Fruit fly (Drosophila melanogaster) whole organism, prepupa: ENCODE results near the gene CG15528.

Experiments used
- Blimp-1 ChIP-seq: fragments of 200-800 bp; sonication (Bioruptor generic); optimal IDR thresholded peaks from 3 replicates; lab custom pipeline; 2017; ENCODE audit warnings: missing biosample characterization, missing genetic modification characterization, mild to moderate bottlenecking, moderate library complexity, missing genetic modification reagents
- CG10631 ChIP-seq: fragments of 200-800 bp; sonication (Bioruptor generic); optimal IDR thresholded peaks from 2 replicates; lab custom pipeline; 2016; ENCODE audit warnings: missing biosample characterization, missing genetic modification characterization
- CG10669 ChIP-seq: fragments of 200-800 bp; sonication (Bioruptor generic); optimal IDR thresholded peaks from 3 replicates; lab custom pipeline; 2018; ENCODE audit warnings: missing biosample characterization, mild to moderate bottlenecking, missing genetic modification characterization, moderate library complexity
- CG11762 ChIP-seq: fragments of 200-800 bp; sonication (Bioruptor generic); optimal IDR thresholded peaks from 3 replicates; lab custom pipeline; 2016; ENCODE audit warnings: missing biosample characterization, missing genetic modification characterization; ENCODE audit not compliant: insufficient read depth
- CG11902 ChIP-seq: fragments of 200-800 bp; sonication (Bioruptor generic); optimal IDR thresholded peaks from 3 replicates; lab custom pipeline; 2016; ENCODE audit warnings: missing biosample characterization, missing genetic modification characterization
- CG15336 ChIP-seq: fragments of 200-800 bp; sonication (Bioruptor generic); IDR thresholded peaks from 2 replicates; pipeline ENCODE4 v1.3.6; 2022; ENCODE audit warnings: missing biosample characterization, missing genetic modification characterization
- CG1621 ChIP-seq: fragments of 200-800 bp; sonication (Bioruptor generic); optimal IDR thresholded peaks from 3 replicates; lab custom pipeline; 2018; ENCODE audit warnings: missing biosample characterization, mild to moderate bottlenecking, missing genetic modification characterization
- CG16779 ChIP-seq: fragments of 200-800 bp; sonication (Bioruptor generic); optimal IDR thresholded peaks from 3 replicates; lab custom pipeline; 2017; ENCODE audit warnings: missing biosample characterization, mild to moderate bottlenecking, missing genetic modification characterization
- CG3032 ChIP-seq: fragments of 200-800 bp; optimal IDR thresholded peaks from 2 replicates; lab custom pipeline; 2019; ENCODE audit warnings: missing biosample characterization, mild to moderate bottlenecking, missing genetic modification characterization, moderate library complexity
- CG32006 ChIP-seq: fragments of 200-800 bp; sonication (Bioruptor generic); optimal IDR thresholded peaks from 3 replicates; lab custom pipeline; 2017; ENCODE audit warnings: missing biosample characterization, mild to moderate bottlenecking, missing genetic modification characterization
- CG34406 ChIP-seq: fragments of 200-800 bp; sonication (Bioruptor generic); optimal IDR thresholded peaks from 3 replicates; lab custom pipeline; 2016; ENCODE audit warnings: missing biosample characterization, missing genetic modification characterization
- CG3919 ChIP-seq: fragments of 200-800 bp; sonication (Bioruptor generic); optimal IDR thresholded peaks from 3 replicates; lab custom pipeline; 2016; ENCODE audit warnings: missing biosample characterization, missing genetic modification characterization
- CG4318 ChIP-seq: fragments of 200-800 bp; sonication (Bioruptor generic); optimal IDR thresholded peaks from 3 replicates; lab custom pipeline; 2017; ENCODE audit warnings: missing biosample characterization, mild to moderate bottlenecking, missing genetic modification characterization
- CG6163 ChIP-seq: fragments of 200-800 bp; sonication (Bioruptor generic); IDR thresholded peaks from 3 replicates; pipeline ENCODE4 v1.3.6; 2022; ENCODE audit warnings: missing biosample characterization, missing genetic modification characterization
- CG6792 ChIP-seq: fragments of 200-800 bp; sonication (Bioruptor generic); optimal IDR thresholded peaks from 3 replicates; lab custom pipeline; 2016; ENCODE audit warnings: missing biosample characterization, missing genetic modification characterization
- CG6808 ChIP-seq: fragments of 200-800 bp; sonication (Bioruptor generic); optimal IDR thresholded peaks from 3 replicates; lab custom pipeline; 2017; ENCODE audit warnings: missing biosample characterization, missing genetic modification characterization, mild to moderate bottlenecking, moderate library complexity, missing genetic modification reagents
- CG6854 ChIP-seq: fragments of 200-800 bp; sonication (Bioruptor generic); optimal IDR thresholded peaks from 2 replicates; lab custom pipeline; 2017; ENCODE audit warnings: missing biosample characterization, mild to moderate bottlenecking, missing genetic modification characterization
- CG7368 ChIP-seq: fragments of 200-800 bp; sonication (Bioruptor generic); optimal IDR thresholded peaks from 3 replicates; lab custom pipeline; 2016; ENCODE audit warnings: missing biosample characterization, missing genetic modification characterization
- CG8319 ChIP-seq: fragments of 200-800 bp; sonication (Bioruptor generic); optimal IDR thresholded peaks from 3 replicates; lab custom pipeline; 2016; ENCODE audit warnings: missing biosample characterization, missing genetic modification characterization
- CG8632 ChIP-seq: fragments of 200-800 bp; sonication (Bioruptor generic); optimal IDR thresholded peaks from 3 replicates; lab custom pipeline; 2016; ENCODE audit warnings: missing biosample characterization, missing genetic modification characterization
- CG9139 ChIP-seq: fragments of 200-800 bp; sonication (Bioruptor generic); optimal IDR thresholded peaks from 3 replicates; lab custom pipeline; 2017; ENCODE audit warnings: missing biosample characterization, mild to moderate bottlenecking, missing genetic modification characterization
- Eip75B ChIP-seq: fragments of 200-800 bp; sonication (Bioruptor generic); optimal IDR thresholded peaks from 3 replicates; lab custom pipeline; 2016; ENCODE audit warnings: missing biosample characterization, missing genetic modification characterization
- Eip93F ChIP-seq: fragments of 200-800 bp; sonication (Bioruptor generic); optimal IDR thresholded peaks from 2 replicates; lab custom pipeline; 2016; ENCODE audit warnings: missing biosample characterization, mild to moderate bottlenecking, missing genetic modification characterization
- Ets96B ChIP-seq: fragments of 200-800 bp; optimal IDR thresholded peaks from 2 replicates; lab custom pipeline; 2019; ENCODE audit warnings: missing biosample characterization, mild to moderate bottlenecking, missing genetic modification characterization, moderate library complexity
- Gug ChIP-seq: fragments of 200-800 bp; sonication (Bioruptor generic); IDR thresholded peaks from 2 replicates; pipeline ENCODE4 v1.3.6; 2022; ENCODE audit warnings: missing biosample characterization, missing genetic modification characterization
- Hr38 ChIP-seq: sonication (Bioruptor generic); optimal IDR thresholded peaks from 2 replicates; lab custom pipeline; 2016; ENCODE audit warnings: missing biosample characterization, missing genetic modification characterization
- Hr39 ChIP-seq: fragments of 200-800 bp; sonication (Bioruptor generic); optimal IDR thresholded peaks from 2 replicates; lab custom pipeline; 2016; ENCODE audit warnings: missing biosample characterization, missing genetic modification characterization
- Lpt ChIP-seq: fragments of 200-800 bp; sonication (Bioruptor generic); optimal IDR thresholded peaks from 3 replicates; lab custom pipeline; 2016; ENCODE audit warnings: missing biosample characterization, missing genetic modification characterization
- OdsH ChIP-seq: fragments of 200-800 bp; sonication (Bioruptor generic); optimal IDR thresholded peaks from 3 replicates; lab custom pipeline; 2016; ENCODE audit warnings: missing biosample characterization, missing genetic modification characterization
- Sox102F ChIP-seq: fragments of 200-800 bp; sonication (Bioruptor generic); optimal IDR thresholded peaks from 2 replicates; lab custom pipeline; 2016; ENCODE audit warnings: missing biosample characterization, mild to moderate bottlenecking, missing genetic modification characterization
- Sox14 ChIP-seq: fragments of 200-800 bp; sonication (Bioruptor generic); optimal IDR thresholded peaks from 3 replicates; lab custom pipeline; 2016; ENCODE audit warnings: missing biosample characterization, missing genetic modification characterization
- achi ChIP-seq: fragments of 200-800 bp; sonication (Bioruptor generic); optimal IDR thresholded peaks from 3 replicates; lab custom pipeline; 2016; ENCODE audit warnings: missing biosample characterization, missing genetic modification characterization
- acj6 ChIP-seq: fragments of 200-800 bp; sonication (Bioruptor generic); optimal IDR thresholded peaks from 3 replicates; lab custom pipeline; 2016; ENCODE audit warnings: missing biosample characterization, missing genetic modification characterization
- cyc ChIP-seq: fragments of 200-800 bp; sonication (Bioruptor generic); optimal IDR thresholded peaks from 3 replicates; lab custom pipeline; 2016; ENCODE audit warnings: missing biosample characterization, missing genetic modification characterization
- dsx ChIP-seq: fragments of 200-800 bp; optimal IDR thresholded peaks from 3 replicates; lab custom pipeline; 2019; ENCODE audit warnings: missing biosample characterization, mild to moderate bottlenecking, missing genetic modification characterization, moderate library complexity; ENCODE audit not compliant: poor library complexity, severe bottlenecking
- eg ChIP-seq: fragments of 200-800 bp; sonication (Bioruptor generic); IDR thresholded peaks from 3 replicates; pipeline ENCODE4 v1.3.6; 2022; ENCODE audit warnings: missing biosample characterization, missing genetic modification characterization
- fd85E ChIP-seq: fragments of 200-800 bp; sonication (Bioruptor generic); optimal IDR thresholded peaks from 3 replicates; lab custom pipeline; 2016; ENCODE audit warnings: missing biosample characterization, missing genetic modification characterization
- fkh ChIP-seq: fragments of 200-800 bp; sonication (Bioruptor generic); optimal IDR thresholded peaks from 3 replicates; lab custom pipeline; 2017; ENCODE audit warnings: missing biosample characterization, mild to moderate bottlenecking, missing genetic modification characterization, moderate library complexity
- lz ChIP-seq: fragments of 200-800 bp; sonication (Bioruptor generic); optimal IDR thresholded peaks from 3 replicates; lab custom pipeline; 2016; ENCODE audit warnings: missing biosample characterization, missing genetic modification characterization
- net ChIP-seq: fragments of 200-800 bp; sonication (Bioruptor generic); optimal IDR thresholded peaks from 3 replicates; lab custom pipeline; 2016; ENCODE audit warnings: missing biosample characterization, missing genetic modification characterization
- salr ChIP-seq, 2 experiments: fragments of 200-800 bp; sonication (Bioruptor generic); optimal IDR thresholded peaks; 3 replicates each; lab custom pipeline; 2016 to 2018; ENCODE audit warnings: missing biosample characterization in 2 of 2, missing genetic modification characterization in 2 of 2, mild to moderate bottlenecking in 1 of 2
- spab ChIP-seq: fragments of 200-800 bp; sonication (Bioruptor generic); optimal IDR thresholded peaks from 2 replicates; lab custom pipeline; 2017; ENCODE audit warnings: missing biosample characterization, mild to moderate bottlenecking, missing genetic modification characterization, missing genetic modification reagents
- ss ChIP-seq, 2 experiments: fragments of 200-800 bp; sonication (Bioruptor generic); optimal IDR thresholded peaks; 2 replicates in 1 of 2; 3 replicates in 1 of 2; lab custom pipeline; 2017 to 2018; ENCODE audit warnings: mild to moderate bottlenecking in 2 of 2, missing biosample characterization in 2 of 2, missing genetic modification characterization in 2 of 2, moderate library complexity in 1 of 2
- svp ChIP-seq: fragments of 200-800 bp; sonication (Bioruptor generic); peaks from one replicate; lab custom pipeline; 2016; ENCODE audit warnings: missing biosample characterization, missing genetic modification characterization
- vri ChIP-seq: fragments of 200-800 bp; sonication (Bioruptor generic); optimal IDR thresholded peaks from 3 replicates; lab custom pipeline; 2016; ENCODE audit warnings: missing biosample characterization, mild to moderate bottlenecking, missing genetic modification characterization

CG15528 gene

dm6 chr3R:30056592-30057135, 4.8 kb upstream of the CG15528 start, which contains the start of the genes CG7950 and Rpp14a (continued):
- TF ChIP-seq net (GFP tag; lab: Kevin White, UChicago) (peak; percentile 84), CG7368 (GFP tag; lab: Kevin White, UChicago) (peak; percentile 67), svp (GFP tag; lab: Kevin White, UChicago) (peak; percentile 87), eg (GFP tag; lab: Robert Waterston, UW) (peak; percentile 93), CG9139 (GFP tag; lab: Kevin White, UChicago) (no peak), Ets96B (peak; percentile 79), dsx (GFP tag; lab: Kevin White, UChicago) (peak; percentile 71), CG11902 (peak; percentile 62), salr (GFP tag; optimal IDR thresholded peaks at IDR 0.05; lab: Kevin White, UChicago) (peak; percentile 66 to 71), CG6163 (GFP tag; lab: Robert Waterston, UW) (peak; percentile 91), CG15336 (GFP tag; lab: Robert Waterston, UW) (peak; percentile 75), Hr39 (GFP tag; lab: Kevin White, UChicago) (peak; percentile 90), Eip93F (GFP tag; lab: Kevin White, UChicago) (peak; percentile 77), CG8319 (GFP tag; lab: Kevin White, UChicago) (peak; percentile 60), CG10631 (GFP tag; lab: Kevin White, UChicago) (peak; percentile 79), ss (GFP tag; optimal IDR thresholded peaks at IDR 0.05; lab: Kevin White, UChicago) (peak in 1 of 2 experiments; percentile 30), CG34406 (GFP tag; lab: Kevin White, UChicago) (peak; percentile 80), CG10669 (GFP tag; lab: Kevin White, UChicago) (peak; percentile 76), CG6808 (peak; percentile 49)
- TF ChIP-seq, all 60 proteins: peak for 53

- TF ChIP-seq CG3032 (tag; lab: Kevin White, UChicago) (no peak), fkh (GFP tag; lab: Kevin White, UChicago) (no peak), dsx (GFP tag; lab: Kevin White, UChicago) (peak; percentile 8), CG11902 (no peak), CG6792 (GFP tag; lab: Kevin White, UChicago) (peak; percentile 19), CG10631 (GFP tag; lab: Kevin White, UChicago) (no peak), CG16779 (no peak), CG6854 (GFP tag; lab: Kevin White, UChicago) (no peak), Lpt (GFP tag; lab: Kevin White, UChicago) (no peak), CG10669 (GFP tag; lab: Kevin White, UChicago) (no peak), ss (GFP tag; optimal IDR thresholded peaks at IDR 0.05; lab: Kevin White, UChicago) (peak in 1 of 2 experiments; percentile 12), spab (no peak), vri (no peak), Ets96B (no peak), lz (peak; percentile 56), Eip93F (GFP tag; lab: Kevin White, UChicago) (peak; percentile 32), achi (GFP tag; lab: Kevin White, UChicago) (no peak), CG11762 (GFP tag; lab: Kevin White, UChicago) (no peak), CG6163 (GFP tag; lab: Robert Waterston, UW) (no peak), CG1621 (no peak), Gug (GFP tag; lab: Robert Waterston, UW) (no peak), Eip75B (GFP tag; lab: Kevin White, UChicago) (peak; percentile 3), CG4318 (GFP tag; lab: Kevin White, UChicago) (no peak), salr (GFP tag; optimal IDR thresholded peaks at IDR 0.05; lab: Kevin White, UChicago) (no peak), CG6808 (no peak), Blimp-1 (GFP tag; lab: Kevin White, UChicago) (no peak), acj6 (GFP tag; lab: Kevin White, UChicago) (peak; percentile 50), CG3919 (peak; percentile 28), fd85E (GFP tag; lab: Kevin White, UChicago) (no peak), Sox14 (peak; percentile 63), CG15336 (GFP tag; lab: Robert Waterston, UW) (peak; percentile 24; the same call in 1 of the 2 replicates), Hr39 (GFP tag; lab: Kevin White, UChicago) (peak; percentile 59), CG32006 (GFP tag; lab: Kevin White, UChicago) (peak; percentile 44), svp (GFP tag; lab: Kevin White, UChicago) (peak; percentile 77), Hr38 (GFP tag; lab: Kevin White, UChicago) (no peak), OdsH (GFP tag; lab: Kevin White, UChicago) (peak; percentile 52), CG8632 (GFP tag; lab: Kevin White, UChicago) (no peak), cyc (GFP tag; lab: Kevin White, UChicago) (peak; percentile 37), net (GFP tag; lab: Kevin White, UChicago) (peak; percentile 3), Sox102F (peak; percentile 62), CG8319 (GFP tag; lab: Kevin White, UChicago) (no peak)
Measured at dm6 chr3R:30055915-30056544, 4.1 kb upstream of the CG15528 start, which contains the start of the genes Rpp14b and spn-A. TSS of gene Rpp14b (plus strand) at chr3R:30055957. TSS of gene spn-A (minus strand) at chr3R:30056037.
